Fruit fly (Drosophila melanogaster) whole organism, pupa: ENCODE results near the gene dgt2.

Source experiments
- CG10348 ChIP-seq: fragments of 200-800 bp; sonication (Bioruptor generic); IDR thresholded peaks from 2 replicates; pipeline ENCODE4 v1.3.6; 2022; ENCODE audit warnings: missing biosample characterization, missing genetic modification characterization
- CG15710 ChIP-seq: fragments of 200-800 bp; sonication (Bioruptor generic); optimal IDR thresholded peaks from 2 replicates; lab custom pipeline; 2018; ENCODE audit warnings: missing biosample characterization, mild to moderate bottlenecking, missing genetic modification characterization, moderate library complexity
- CG17806 ChIP-seq: fragments of 200-800 bp; sonication (Bioruptor generic); optimal IDR thresholded peaks from 2 replicates; lab custom pipeline; 2018; ENCODE audit warnings: missing biosample characterization, mild to moderate bottlenecking, missing genetic modification characterization, moderate library complexity
- CG4496 ChIP-seq: fragments of 200-800 bp; sonication (Bioruptor generic); IDR thresholded peaks from 3 replicates; pipeline ENCODE4 v1.3.6; 2022; ENCODE audit warnings: missing biosample characterization, missing genetic modification characterization
- CG8159 ChIP-seq: fragments of 200-800 bp; sonication (Bioruptor generic); optimal IDR thresholded peaks from 3 replicates; lab custom pipeline; 2018; ENCODE audit warnings: missing biosample characterization, mild to moderate bottlenecking, missing genetic modification characterization, moderate library complexity
- CG8301 ChIP-seq: fragments of 200-800 bp; sonication (Bioruptor generic); optimal IDR thresholded peaks from 2 replicates; lab custom pipeline; 2018; ENCODE audit warnings: missing biosample characterization, mild to moderate bottlenecking, missing genetic modification characterization
- D1 ChIP-seq: fragments of 200-800 bp; sonication (Bioruptor generic); optimal IDR thresholded peaks from 2 replicates; lab custom pipeline; 2018; ENCODE audit warnings: missing biosample characterization, mild to moderate bottlenecking, missing genetic modification characterization, moderate library complexity
- EcR ChIP-seq: fragments of 200-800 bp; sonication (Bioruptor generic); optimal IDR thresholded peaks from 3 replicates; lab custom pipeline; 2019; ENCODE audit warnings: missing biosample characterization, missing genetic modification characterization, mild to moderate bottlenecking, moderate library complexity, missing genetic modification reagents
- Ets98B ChIP-seq: fragments of 200-800 bp; sonication (Bioruptor generic); IDR thresholded peaks from 2 replicates; pipeline ENCODE4 v1.3.6; 2022; ENCODE audit warnings: missing biosample characterization, missing genetic modification characterization
- Pif1A ChIP-seq: fragments of 200-800 bp; sonication (Bioruptor generic); optimal IDR thresholded peaks from 3 replicates; lab custom pipeline; 2016; ENCODE audit warnings: missing biosample characterization, missing genetic modification characterization
- Pif1B ChIP-seq: fragments of 200-800 bp; sonication (Bioruptor generic); optimal IDR thresholded peaks from 3 replicates; lab custom pipeline; 2016; ENCODE audit warnings: missing biosample characterization, missing genetic modification characterization
- gl ChIP-seq: fragments of 200-800 bp; sonication (Bioruptor generic); optimal IDR thresholded peaks from 2 replicates; lab custom pipeline; 2018; ENCODE audit warnings: missing biosample characterization, mild to moderate bottlenecking, missing genetic modification characterization

dm6 chr2L:12003792-12004210 is 14.1 kb downstream of the dgt2 start:
- TF ChIP-seq EcR (GFP tag; lab: Kevin White, UChicago) (no peak), D1 (tag; lab: Kevin White, UChicago) (no peak), CG8159 (tag; lab: Kevin White, UChicago) (no peak), Ets98B (GFP tag; lab: Robert Waterston, UW) (no peak), Pif1A (no peak), CG8301 (no peak), CG4496 (GFP tag; lab: Robert Waterston, UW) (no peak), CG17806 (tag; lab: Kevin White, UChicago) (no peak), CG15710 (tag; lab: Kevin White, UChicago) (no peak), Pif1B (no peak), CG10348 (GFP tag; lab: Robert Waterston, UW) (no peak), gl (tag; lab: Kevin White, UChicago) (no peak)
